Fruit fly (Drosophila melanogaster) whole organism, embryonic: ENCODE measurements around the gene Ids.

Experiments used
- Ada2b ChIP-seq: fragments of 200-800 bp; sonication (Bioruptor generic); IDR thresholded peaks from 2 replicates; pipeline ENCODE4 v1.3.6; 2022; ENCODE audit warnings: missing biosample characterization, missing genetic modification characterization
- Atf-2 ChIP-seq: fragments of 200-800 bp; sonication (Bioruptor generic); optimal IDR thresholded peaks from 2 replicates; lab custom pipeline; 2016; ENCODE audit warnings: missing biosample characterization, missing genetic modification characterization
- Awh ChIP-seq: fragments of 200-800 bp; sonication (Bioruptor generic); IDR thresholded peaks from 2 replicates; pipeline ENCODE4, ENCODE4 v1.3.6; 2022; ENCODE audit warnings: missing biosample characterization, missing genetic modification characterization
- CG11695 ChIP-seq: fragments of 200-800 bp; sonication (Bioruptor generic); IDR thresholded peaks from 3 replicates; pipeline ENCODE4 v1.3.6; 2022; ENCODE audit warnings: missing biosample characterization, missing genetic modification characterization
- CG11723 ChIP-seq: fragments of 200-800 bp; sonication (Bioruptor generic); optimal IDR thresholded peaks from 2 replicates; lab custom pipeline; 2017; ENCODE audit warnings: missing biosample characterization, mild to moderate bottlenecking, missing genetic modification characterization
- CG13123 ChIP-seq: fragments of 200-800 bp; sonication (Bioruptor generic); optimal IDR thresholded peaks from 2 replicates; lab custom pipeline; 2016; ENCODE audit warnings: missing biosample characterization, missing genetic modification characterization
- CG13775 ChIP-seq: fragments of 200-800 bp; sonication (Bioruptor generic); optimal IDR thresholded peaks from 3 replicates; lab custom pipeline; 2017; ENCODE audit warnings: missing biosample characterization, mild to moderate bottlenecking, missing genetic modification characterization
- CG14050 ChIP-seq: fragments of 200-800 bp; sonication (Bioruptor generic); IDR thresholded peaks from 3 replicates; pipeline ENCODE4 v1.3.6; 2022; ENCODE audit warnings: missing biosample characterization, missing genetic modification characterization
- CG14965 ChIP-seq: fragments of 200-800 bp; sonication (Bioruptor generic); optimal IDR thresholded peaks from 2 replicates; lab custom pipeline; 2016; ENCODE audit warnings: missing biosample characterization, missing genetic modification characterization, borderline replicate concordance
- CG1832 ChIP-seq: fragments of 200-800 bp; sonication (Bioruptor generic); optimal IDR thresholded peaks from 2 replicates; lab custom pipeline; 2017; ENCODE audit warnings: missing biosample characterization, mild to moderate bottlenecking, missing genetic modification characterization, inconsistent platforms
- CG31441 ChIP-seq: fragments of 200-800 bp; sonication (Bioruptor generic); IDR thresholded peaks from 2 replicates; pipeline ENCODE4 v1.3.6; 2022; ENCODE audit warnings: missing biosample characterization, missing genetic modification characterization
- CG3281 ChIP-seq: fragments of 200-800 bp; sonication (Bioruptor generic); optimal IDR thresholded peaks from 3 replicates; lab custom pipeline; 2017; ENCODE audit warnings: missing biosample characterization, mild to moderate bottlenecking, missing genetic modification characterization
- CG4424 ChIP-seq: fragments of 200-800 bp; sonication (Bioruptor generic); optimal IDR thresholded peaks from 3 replicates; lab custom pipeline; 2016; ENCODE audit warnings: missing biosample characterization, missing genetic modification characterization
- CG6272 ChIP-seq: fragments of 200-800 bp; sonication (Bioruptor generic); IDR thresholded peaks from 2 replicates; pipeline ENCODE4 v1.3.6; 2022; ENCODE audit warnings: missing biosample characterization, missing genetic modification characterization
- CG6813 ChIP-seq: fragments of 200-800 bp; sonication (Bioruptor generic); optimal IDR thresholded peaks from 2 replicates; lab custom pipeline; 2017; ENCODE audit warnings: missing biosample characterization, missing genetic modification characterization, mild to moderate bottlenecking, moderate library complexity, missing genetic modification reagents
- CG7271 ChIP-seq: fragments of 200-800 bp; sonication (Bioruptor generic); optimal IDR thresholded peaks from 2 replicates; lab custom pipeline; 2018; ENCODE audit warnings: missing biosample characterization, mild to moderate bottlenecking, missing genetic modification characterization, moderate library complexity
- CG7963 ChIP-seq: fragments of 200-800 bp; sonication (Bioruptor generic); IDR thresholded peaks from 3 replicates; pipeline ENCODE4 v1.3.6; 2022; ENCODE audit warnings: missing biosample characterization, missing genetic modification characterization; ENCODE audit not compliant: partially characterized antibody
- CG8089 ChIP-seq: fragments of 200-800 bp; sonication (Bioruptor generic); optimal IDR thresholded peaks from 3 replicates; lab custom pipeline; 2016; ENCODE audit warnings: missing biosample characterization, missing genetic modification characterization
- CG8359 ChIP-seq: fragments of 200-800 bp; sonication (Bioruptor generic); optimal IDR thresholded peaks from 2 replicates; lab custom pipeline; 2017; ENCODE audit warnings: missing biosample characterization, mild to moderate bottlenecking, missing genetic modification characterization, borderline replicate concordance
- CG9609 ChIP-seq: fragments of 200-800 bp; sonication (Bioruptor generic); optimal IDR thresholded peaks from 3 replicates; lab custom pipeline; 2016; ENCODE audit warnings: missing biosample characterization, missing genetic modification characterization
- CoRest ChIP-seq: fragments of 200-800 bp; sonication (Bioruptor generic); optimal IDR thresholded peaks from 3 replicates; lab custom pipeline; 2018; ENCODE audit warnings: missing biosample characterization, mild to moderate bottlenecking, missing genetic modification characterization, moderate library complexity
- Dbx ChIP-seq: fragments of 200-800 bp; sonication (Bioruptor generic); IDR thresholded peaks from 3 replicates; pipeline ENCODE4 v1.3.6; 2022; ENCODE audit warnings: missing biosample characterization, missing genetic modification characterization
- Dp ChIP-seq: fragments of 200-800 bp; sonication (Bioruptor generic); optimal IDR thresholded peaks from 2 replicates; lab custom pipeline; 2018; ENCODE audit warnings: missing biosample characterization, mild to moderate bottlenecking, missing genetic modification characterization, moderate library complexity
- Eip74EF ChIP-seq, 2 experiments: fragments of 200-800 bp in 1 of 2; fragments of >200 bp in 1 of 2; sonication (Bioruptor generic) in 1 of 2; optimal IDR thresholded peaks; 2 replicates each; lab custom pipeline; 2017 to 2019; ENCODE audit warnings: missing biosample characterization in 2 of 2, missing genetic modification characterization in 2 of 2, mild to moderate bottlenecking in 1 of 2, moderate library complexity in 1 of 2
- H15 ChIP-seq: fragments of 200-800 bp; sonication (Bioruptor generic); IDR thresholded peaks from 3 replicates; pipeline ENCODE4 v1.3.6; 2022; ENCODE audit warnings: missing biosample characterization, missing genetic modification characterization
- H2.0 ChIP-seq: fragments of 200-800 bp; sonication (Bioruptor generic); IDR thresholded peaks from 2 replicates; pipeline ENCODE4 v1.3.6; 2022; ENCODE audit warnings: missing biosample characterization, missing genetic modification characterization
- Hmx ChIP-seq: fragments of 200-800 bp; sonication (Bioruptor generic); optimal IDR thresholded peaks from 2 replicates; lab custom pipeline; 2016; ENCODE audit warnings: missing biosample characterization, missing genetic modification characterization
- Hsf ChIP-seq: fragments of 200-800 bp; sonication (Bioruptor generic); optimal IDR thresholded peaks from 3 replicates; lab custom pipeline; 2016; ENCODE audit warnings: missing biosample characterization, missing genetic modification characterization
- Lpt ChIP-seq: fragments of >200 bp; optimal IDR thresholded peaks from 2 replicates; lab custom pipeline; 2018; ENCODE audit warnings: missing biosample characterization, missing genetic modification characterization
- Ravus ChIP-seq: fragments of 200-800 bp; sonication (Bioruptor generic); IDR thresholded peaks from 2 replicates; pipeline ENCODE4 v1.3.6; 2022; ENCODE audit warnings: missing biosample characterization, missing genetic modification characterization
- Rx ChIP-seq: fragments of 200-800 bp; sonication (Bioruptor generic); IDR thresholded peaks from 2 replicates; pipeline ENCODE4 v1.3.6; 2022; ENCODE audit warnings: missing biosample characterization, missing genetic modification characterization
- chif ChIP-seq, 2 experiments: fragments of 200-800 bp; sonication (Bioruptor generic); optimal IDR thresholded peaks; 3 replicates each; lab custom pipeline; 2016; ENCODE audit warnings: missing biosample characterization in 2 of 2, missing genetic modification characterization in 2 of 2
- esg ChIP-seq: fragments of 200-800 bp; sonication (Bioruptor generic); conservative IDR thresholded peaks from 2 replicates; pipeline ENCODE4 v1.3.6; 2022; ENCODE audit warnings: missing biosample characterization, missing genetic modification characterization
- eyg ChIP-seq: fragments of 200-800 bp; sonication (Bioruptor generic); optimal IDR thresholded peaks from 3 replicates; lab custom pipeline; 2016; ENCODE audit warnings: missing biosample characterization, missing genetic modification characterization
- grau ChIP-seq: fragments of 200-800 bp; optimal IDR thresholded peaks from 3 replicates; lab custom pipeline; 2019; ENCODE audit warnings: missing biosample characterization, mild to moderate bottlenecking, missing genetic modification characterization, moderate library complexity
- ham ChIP-seq: fragments of 200-800 bp; sonication (Bioruptor generic); IDR thresholded peaks from 2 replicates; pipeline ENCODE4 v1.3.6; 2022; ENCODE audit warnings: missing biosample characterization, missing genetic modification characterization
- hb ChIP-seq: fragments of 200-800 bp; sonication (Bioruptor generic); IDR thresholded peaks from 3 replicates; pipeline ENCODE4 v1.3.6; 2022; ENCODE audit warnings: missing biosample characterization, missing genetic modification characterization; ENCODE audit not compliant: partially characterized antibody
- luna ChIP-seq: fragments of 200-800 bp; sonication (Bioruptor generic); optimal IDR thresholded peaks from 2 replicates; lab custom pipeline; 2016; ENCODE audit warnings: missing biosample characterization, missing genetic modification characterization
- maf-S ChIP-seq: fragments of 200-800 bp; sonication (Bioruptor generic); optimal IDR thresholded peaks from 2 replicates; lab custom pipeline; 2016; ENCODE audit warnings: missing biosample characterization, missing genetic modification characterization
- mld ChIP-seq: fragments of 200-800 bp; sonication (Bioruptor generic); IDR thresholded peaks from 3 replicates; pipeline ENCODE4 v1.3.6; 2022; ENCODE audit warnings: missing biosample characterization, missing genetic modification characterization; ENCODE audit not compliant: partially characterized antibody
- pros ChIP-seq: fragments of 200-800 bp; sonication (Bioruptor generic); optimal IDR thresholded peaks from 3 replicates; lab custom pipeline; 2019; ENCODE audit warnings: missing biosample characterization, mild to moderate bottlenecking, missing genetic modification characterization, moderate library complexity
- sc ChIP-seq, 3 experiments: fragments of >200 bp in 2 of 3; fragments of 200-800 bp in 1 of 3; sonication (Bioruptor generic) in 1 of 3; optimal IDR thresholded peaks; 2 replicates in 2 of 3; 3 replicates in 1 of 3; lab custom pipeline; 2017; ENCODE audit warnings: mild to moderate bottlenecking in 1 of 3, missing biosample characterization in 1 of 3, missing genetic modification characterization in 1 of 3, missing genetic modification reagents in 1 of 3
- seq ChIP-seq: fragments of 200-800 bp; sonication (Bioruptor generic); IDR thresholded peaks from 2 replicates; pipeline ENCODE4 v1.3.6; 2022; ENCODE audit warnings: missing biosample characterization, missing genetic modification characterization
- sisA ChIP-seq: fragments of 200-800 bp; sonication (Bioruptor generic); IDR thresholded peaks from 2 replicates; pipeline ENCODE4 v1.3.6; 2022; ENCODE audit warnings: missing biosample characterization, missing genetic modification characterization
- slou ChIP-seq: fragments of 200-800 bp; sonication (Bioruptor generic); optimal IDR thresholded peaks from 3 replicates; lab custom pipeline; 2016; ENCODE audit warnings: missing biosample characterization, missing genetic modification characterization
- unpg ChIP-seq: fragments of 200-800 bp; sonication (Bioruptor generic); optimal IDR thresholded peaks from 3 replicates; lab custom pipeline; 2018; ENCODE audit warnings: missing biosample characterization, mild to moderate bottlenecking, missing genetic modification characterization, moderate library complexity
- vfl ChIP-seq: fragments of 200-800 bp; sonication (Bioruptor generic); optimal IDR thresholded peaks from 2 replicates; lab custom pipeline; 2016; ENCODE audit warnings: missing biosample characterization, missing genetic modification characterization
- zfh1 ChIP-seq: fragments of 200-800 bp; sonication (Bioruptor generic); IDR thresholded peaks from 3 replicates; pipeline ENCODE4 v1.3.6; 2022; ENCODE audit warnings: missing biosample characterization, missing genetic modification characterization

Gene Ids

dm6 chr3L:3394854-3395723 is 17.0 kb downstream of the Ids start (continued):
- 0 out of 3 replicates have a peak, but pooled peaks have one; percentile 38 for TF ChIP-seq hb (GFP tag; lab: Robert Waterston, UW)
- peak; percentile 94 for TF ChIP-seq CG9609 (GFP tag; lab: Kevin White, UChicago)
- TF ChIP-seq CG4424 (GFP tag; lab: Kevin White, UChicago): peak; percentile 95
- peak; percentile 46 for TF ChIP-seq Hmx (GFP tag; lab: Kevin White, UChicago)
- peak; percentile 83 for TF ChIP-seq CG14965 (GFP tag; lab: Kevin White, UChicago)
- TF ChIP-seq CG13123 (GFP tag; lab: Kevin White, UChicago): peak; percentile 79
- TF ChIP-seq slou: peak; percentile 53
- TF ChIP-seq Ravus: peak; percentile 30
- no peak for TF ChIP-seq Lpt (GFP tag; lab: Kevin White, UChicago)
- peak; percentile 82 for TF ChIP-seq seq (GFP tag; lab: Robert Waterston, UW)
- peak; percentile 95 for TF ChIP-seq Atf-2 (GFP tag; lab: Kevin White, UChicago)
- peak; percentile 91 for TF ChIP-seq unpg (GFP tag; lab: Kevin White, UChicago)
- peak; percentile 93 for TF ChIP-seq H2.0
- peak; percentile 79 for TF ChIP-seq CG8359 (GFP tag; lab: Kevin White, UChicago)
- no peak for TF ChIP-seq luna
- peak; percentile 99 for TF ChIP-seq pros (GFP tag; lab: Kevin White, UChicago)
- peak; percentile 7 for TF ChIP-seq eyg (GFP tag; lab: Kevin White, UChicago)
- peak; percentile 88 for TF ChIP-seq CG6272 (GFP tag; lab: Robert Waterston, UW)
- peak; percentile 94 for TF ChIP-seq CG8089
- TF ChIP-seq Dbx (GFP tag; lab: Robert Waterston, UW): no peak
- TF ChIP-seq sisA: peak; percentile 88
- TF ChIP-seq esg (GFP tag; lab: Robert Waterston, UW): peak; percentile 88
- peak; percentile 93 for TF ChIP-seq H15 (GFP tag; lab: Robert Waterston, UW)
- peak; percentile 82 for TF ChIP-seq CG14050 (GFP tag; lab: Robert Waterston, UW)
- no peak for TF ChIP-seq CG3281 (GFP tag; lab: Kevin White, UChicago)
- TF ChIP-seq vfl (GFP tag; lab: Kevin White, UChicago): no peak
- TF ChIP-seq CG11723: peak; percentile 77
- peak; percentile 93 for TF ChIP-seq CoRest (tag; lab: Kevin White, UChicago)
- TF ChIP-seq Ada2b (GFP tag; lab: Robert Waterston, UW): peak; percentile 85
- TF ChIP-seq sc (optimal IDR thresholded peaks at IDR 0.05; lab: Kevin White, UChicago): no peak
- TF ChIP-seq sc (GFP tag; optimal IDR thresholded peaks at IDR 0.05; lab: Kevin White, UChicago): peak; percentile 97
- peak; percentile 66 for TF ChIP-seq CG11695 (GFP tag; lab: Robert Waterston, UW)
- TF ChIP-seq maf-S (GFP tag; lab: Kevin White, UChicago): peak; percentile 78
- peak; percentile 75 for TF ChIP-seq CG6813 (GFP tag; lab: Kevin White, UChicago)
- peak; percentile 93 for TF ChIP-seq CG13775 (GFP tag; lab: Kevin White, UChicago)
- TF ChIP-seq CG31441 (GFP tag; lab: Robert Waterston, UW): peak; percentile 95
- no peak for TF ChIP-seq CG1832 (GFP tag; lab: Kevin White, UChicago)
- peak; percentile 69 for TF ChIP-seq CG7271
- peak; percentile 85 for TF ChIP-seq Awh (GFP tag; lab: Robert Waterston, UW)
- TF ChIP-seq Eip74EF (GFP tag; optimal IDR thresholded peaks at IDR 0.05; lab: Kevin White, UChicago): peak in 1 of 2 experiments; percentile 86
- TF ChIP-seq grau (tag; lab: Kevin White, UChicago): peak; percentile 87
- TF ChIP-seq Hsf (GFP tag; lab: Kevin White, UChicago): peak; percentile 93
- no peak for TF ChIP-seq Dp (GFP tag; lab: Kevin White, UChicago)
- no peak for TF ChIP-seq mld (GFP tag; lab: Robert Waterston, UW)
- TF ChIP-seq chif (GFP tag; optimal IDR thresholded peaks at IDR 0.05; lab: Kevin White, UChicago): peak; percentile 96 to 98
- TF ChIP-seq Rx (GFP tag; lab: Robert Waterston, UW): peak; percentile 91
- no peak for TF ChIP-seq CG7963 (GFP tag; lab: Robert Waterston, UW)
- no peak for TF ChIP-seq ham (GFP tag; lab: Robert Waterston, UW)
- TF ChIP-seq zfh1: peak; percentile 97
